Worm (Caenorhabditis elegans): Measurements from ENCODE around the gene str-86.

DNA sequence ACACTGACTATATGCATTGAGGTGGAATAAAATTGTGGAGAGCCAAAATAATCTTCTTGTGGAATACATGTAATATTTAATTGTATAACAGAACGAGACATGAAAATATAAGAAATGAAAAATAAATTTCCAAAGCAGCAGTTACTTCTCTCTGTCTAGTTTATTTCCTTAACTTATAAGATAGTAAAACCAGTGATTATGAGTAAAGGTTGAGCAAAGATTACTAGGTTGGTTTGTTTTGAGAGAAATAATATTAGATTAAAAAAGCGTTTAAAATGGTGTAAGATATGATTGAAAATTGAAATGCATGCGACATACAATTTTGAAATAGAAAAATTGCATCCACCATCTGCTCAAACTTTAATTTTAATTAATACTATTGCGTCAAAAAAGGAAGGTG lies 30.3 kb upstream of the str-86 start, which contains the start of gene srh-201:
- TF ChIP-seq F13C5.2 (tag; optimal IDR thresholded peaks at IDR 0.05) (no peak), flt-1 (GFP tag; IDR thresholded peaks at IDR 0.05) (no peak), B0310.2 (tag; optimal IDR thresholded peaks at IDR 0.05) (no peak)

Data from whole organism, early embryonic.